Worm (Caenorhabditis elegans): ENCODE data around the gene R08A2.7.

The R08A2.7 gene

ce11 chrV:14734187-14734765 is 11.2 kb downstream of the R08A2.7 start, which contains the start of gene unc-61:
TSS of gene unc-61 (minus strand) at chrV:14734237.
- no peak for TF ChIP-seq elt-2 (tag; optimal IDR thresholded peaks at IDR 0.05)
- peak; percentile 90 for TF ChIP-seq unc-42 (tag; optimal IDR thresholded peaks at IDR 0.05)

- TF ChIP-seq ahr-1 (tag; optimal IDR thresholded peaks at IDR 0.05): no peak
- no peak for TF ChIP-seq dmd-4 (tag; optimal IDR thresholded peaks at IDR 0.05; ENCODE audit: borderline replicate concordance)
- no peak for TF ChIP-seq tbx-2 (tag; optimal IDR thresholded peaks at IDR 0.05)
- no peak for TF ChIP-seq pha-2 (tag; optimal IDR thresholded peaks at IDR 0.05)
- TF ChIP-seq pag-3 (tag; optimal IDR thresholded peaks at IDR 0.05; ENCODE audit: borderline replicate concordance): no peak
These were observed 13.7 kb downstream of the R08A2.7 start, which contains the start of gene Y50E8A.5 for ce11 chrV:14736851-14737250. TSS of gene Y50E8A.5 (minus strand) at chrV:14736951.

- TF ChIP-seq madf-2 (tag; optimal IDR thresholded peaks at IDR 0.05) (no peak), odd-2 (tag; optimal IDR thresholded peaks at IDR 0.05) (no peak), unc-86 (tag; optimal IDR thresholded peaks at IDR 0.05) (no peak), ceh-9 (tag; optimal IDR thresholded peaks at IDR 0.05) (no peak), ceh-30 (tag; optimal IDR thresholded peaks at IDR 0.05) (no peak), nhr-11 (tag; optimal IDR thresholded peaks at IDR 0.05) (no peak), hlh-8 (tag; optimal IDR thresholded peaks at IDR 0.05) (no peak)
These were observed 18.1 kb downstream of the R08A2.7 start, which contains the start of gene Y50E8A.6 for ce11 chrV:14741233-14741632. TSS of gene Y50E8A.6 (minus strand) at chrV:14741333.

- peak; percentile 2 for TF ChIP-seq dve-1 (tag; optimal IDR thresholded peaks at IDR 0.05)
- no peak for TF ChIP-seq ttx-3 (tag; optimal IDR thresholded peaks at IDR 0.05)
These were observed 21.7 kb downstream of the R08A2.7 start for ce11 chrV:14744824-14745223.

ce11 chrV:14746975-14747374 is 23.9 kb downstream of the R08A2.7 start:
- TF ChIP-seq hlh-30 (tag; optimal IDR thresholded peaks at IDR 0.05; ENCODE audit: insufficient read depth) (no peak), dve-1 (tag; optimal IDR thresholded peaks at IDR 0.05) (no peak), ceh-22 (tag; optimal IDR thresholded peaks at IDR 0.05) (no peak), ceh-19 (GFP tag; optimal IDR thresholded peaks at IDR 0.05) (no peak), pax-1 (tag; optimal IDR thresholded peaks at IDR 0.05) (no peak), sox-4 (tag; optimal IDR thresholded peaks at IDR 0.05) (no peak), unc-86 (tag; optimal IDR thresholded peaks at IDR 0.05) (no peak), unc-3 (GFP tag; conservative IDR thresholded peaks at IDR 0.05) (no peak), unc-3 (tag; optimal IDR thresholded peaks at IDR 0.05) (no peak), ztf-16 (tag; optimal IDR thresholded peaks at IDR 0.05) (no peak), tbx-7 (tag; optimal IDR thresholded peaks at IDR 0.05) (no peak), hlh-13 (GFP tag; optimal IDR thresholded peaks at IDR 0.05) (no peak), tbx-2 (tag; optimal IDR thresholded peaks at IDR 0.05) (no peak), elt-4 (tag; optimal IDR thresholded peaks at IDR 0.05) (no peak), nhr-11 (tag; optimal IDR thresholded peaks at IDR 0.05) (no peak), ets-4 (tag; optimal IDR thresholded peaks at IDR 0.05) (no peak), Y22D7AL.16 (tag; optimal IDR thresholded peaks at IDR 0.05) (no peak), pqm-1 (tag; optimal IDR thresholded peaks at IDR 0.05) (no peak)

ce11 chrV:14748608-14749137 is 25.6 kb downstream of the R08A2.7 start, which contains the start of the genes lipl-8 and Y50E8A.22:
TSS of gene lipl-8 (minus strand) at chrV:14748708.
TSS of gene Y50E8A.22 (minus strand) at chrV:14749087.
- TF ChIP-seq unc-55 (GFP tag; optimal IDR thresholded peaks at IDR 0.05): no peak
- no peak for TF ChIP-seq ets-4 (tag; optimal IDR thresholded peaks at IDR 0.05)
- no peak for TF ChIP-seq npax-4 (tag; optimal IDR thresholded peaks at IDR 0.05)
- TF ChIP-seq tbx-7 (tag; optimal IDR thresholded peaks at IDR 0.05): no peak
- no peak for TF ChIP-seq syd-9 (tag; optimal IDR thresholded peaks at IDR 0.05)
- TF ChIP-seq lim-6 (tag; optimal IDR thresholded peaks at IDR 0.05): no peak
- TF ChIP-seq unc-86 (tag; optimal IDR thresholded peaks at IDR 0.05): no peak
- TF ChIP-seq zip-5 (tag; optimal IDR thresholded peaks at IDR 0.05): no peak
- no peak for TF ChIP-seq C38D4.7 (GFP tag; optimal IDR thresholded peaks at IDR 0.05)
- no peak for TF ChIP-seq K09A11.1 (tag; optimal IDR thresholded peaks at IDR 0.05; ENCODE audit: insufficient read depth)
- TF ChIP-seq fax-1 (tag; optimal IDR thresholded peaks at IDR 0.05): no peak
- no peak for TF ChIP-seq madf-2 (tag; optimal IDR thresholded peaks at IDR 0.05)
- TF ChIP-seq mec-3 (tag; optimal IDR thresholded peaks at IDR 0.05; ENCODE audit: borderline replicate concordance): no peak
- no peak for TF ChIP-seq sox-4 (tag; optimal IDR thresholded peaks at IDR 0.05)
- TF ChIP-seq fkh-6 (tag; optimal IDR thresholded peaks at IDR 0.05): no peak
- TF ChIP-seq gmeb-2 (tag; optimal IDR thresholded peaks at IDR 0.05): no peak
- no peak for TF ChIP-seq F13H6.1 (tag; optimal IDR thresholded peaks at IDR 0.05)
- no peak for TF ChIP-seq K02D7.2 (tag; optimal IDR thresholded peaks at IDR 0.05)
- no peak for TF ChIP-seq ama-1 (optimal IDR thresholded peaks at IDR 0.05)
